Worm (Caenorhabditis elegans) whole organism, L4 larva: ENCODE measurements around the gene Y38C1BA.4.

Experiments used
- F49E8.2 ChIP-seq: sonication (generic microtip); optimal IDR thresholded peaks from 2 replicates; lab custom pipeline; 2016; ENCODE audit warnings: missing compliant biosample characterization, mild to moderate bottlenecking, missing genetic modification characterization, borderline replicate concordance
- Y48G9A.11 ChIP-seq: fragments of 200-800 bp; sonication (Bioruptor generic); IDR thresholded peaks from 2 replicates; pipeline ENCODE4 v1.3.6; 2022; ENCODE audit warnings: missing genetic modification reagents, missing genetic modification characterization, missing compliant biosample characterization
- Y5F2A.4 ChIP-seq: fragments of 200-800 bp; sonication (Bioruptor generic); optimal IDR thresholded peaks from 2 replicates; lab custom pipeline; 2018; ENCODE audit warnings: mild to moderate bottlenecking, missing genetic modification characterization, missing compliant biosample characterization
- Y75B8A.6 ChIP-seq: fragments of 200-800 bp; sonication (Bioruptor generic); IDR thresholded peaks from 2 replicates; pipeline ENCODE4 v1.3.6; 2022; ENCODE audit warnings: missing genetic modification reagents, missing genetic modification characterization, missing compliant biosample characterization
- aha-1 ChIP-seq: fragments of 150-350 bp; peaks from one replicate; lab custom pipeline; 2014; ENCODE audit warnings: missing biosample characterization, missing genetic modification characterization
- ama-1 ChIP-seq: fragments of 150-350 bp; optimal IDR thresholded peaks from 2 replicates; lab custom pipeline; 2014; ENCODE audit warnings: inconsistent platforms, mixed read lengths
- arid-1 ChIP-seq: fragments of 200-800 bp; sonication (Bioruptor generic); conservative IDR thresholded peaks from 2 replicates; pipeline ENCODE4 v1.3.6; 2022; ENCODE audit warnings: missing genetic modification reagents, missing genetic modification characterization, missing compliant biosample characterization
- ceh-82 ChIP-seq: sonication (generic microtip); optimal IDR thresholded peaks from 2 replicates; lab custom pipeline; 2017; ENCODE audit warnings: missing biosample characterization, missing genetic modification characterization
- ces-1 ChIP-seq: fragments of 150-350 bp; sonication (generic microtip); optimal IDR thresholded peaks from 4 replicates; lab custom pipeline; 2014; ENCODE audit warnings: missing biosample characterization, missing genetic modification reagents, missing genetic modification characterization
- ctbp-1 ChIP-seq: fragments of 200-800 bp; sonication (Bioruptor generic); IDR thresholded peaks from 2 replicates; pipeline ENCODE4 v1.3.6; 2022; ENCODE audit warnings: missing genetic modification reagents, missing genetic modification characterization, missing compliant biosample characterization
- dve-1 ChIP-seq: sonication (generic microtip); optimal IDR thresholded peaks from 2 replicates; lab custom pipeline; 2017; ENCODE audit warnings: antibody characterized with exemption, mild to moderate bottlenecking, missing genetic modification characterization, missing compliant biosample characterization; ENCODE audit not compliant: insufficient read depth
- egl-43 ChIP-seq: fragments of 200-800 bp; sonication (Bioruptor generic); IDR thresholded peaks from 2 replicates; pipeline ENCODE4 v1.3.6; 2022; ENCODE audit warnings: missing genetic modification reagents, missing genetic modification characterization, missing compliant biosample characterization
- fkh-10 ChIP-seq: fragments of 150-350 bp; optimal IDR thresholded peaks from 2 replicates; lab custom pipeline; 2014; ENCODE audit warnings: missing biosample characterization, missing genetic modification reagents, missing genetic modification characterization
- gei-8 ChIP-seq: fragments of 200-800 bp; sonication (Bioruptor generic); optimal IDR thresholded peaks from 2 replicates; lab custom pipeline; 2018; ENCODE audit warnings: mild to moderate bottlenecking, missing genetic modification characterization, missing compliant biosample characterization
- hif-1 ChIP-seq, 2 experiments: sonication (generic microtip); optimal IDR thresholded peaks; 2 replicates each; lab custom pipeline; 2016 to 2017; ENCODE audit warnings: missing compliant biosample characterization in 2 of 2, missing genetic modification characterization in 2 of 2, missing genetic modification reagents in 2 of 2, missing genotype in 2 of 2, mild to moderate bottlenecking in 1 of 2
- hlh-11 ChIP-seq: fragments of 200-800 bp; sonication (Bioruptor generic); optimal IDR thresholded peaks from 2 replicates; lab custom pipeline; 2018; ENCODE audit warnings: mild to moderate bottlenecking, missing genetic modification characterization, missing compliant biosample characterization
- hlh-30 ChIP-seq: sonication (generic microtip); optimal IDR thresholded peaks from 2 replicates; lab custom pipeline; 2017; ENCODE audit warnings: antibody characterized with exemption, mild to moderate bottlenecking, missing genetic modification characterization, missing compliant biosample characterization; ENCODE audit not compliant: insufficient read depth
- hmg-1.1 ChIP-seq: fragments of 200-800 bp; sonication (Bioruptor generic); IDR thresholded peaks from 2 replicates; pipeline ENCODE4 v1.3.6; 2022; ENCODE audit warnings: missing genetic modification reagents, missing genetic modification characterization, missing compliant biosample characterization
- lin-38 ChIP-seq: fragments of 200-800 bp; sonication (Bioruptor generic); IDR thresholded peaks from 2 replicates; pipeline ENCODE4 v1.3.6; 2022; ENCODE audit warnings: missing genetic modification reagents, missing genetic modification characterization, missing compliant biosample characterization
- lsy-2 ChIP-seq, 2 experiments: fragments of 150-350 bp in 1 of 2; sonication (generic microtip) in 1 of 2; optimal IDR thresholded peaks; 2 replicates each; lab custom pipeline; 2014 to 2017; ENCODE audit warnings: missing biosample characterization in 2 of 2, missing genetic modification characterization in 2 of 2
- mdl-1 ChIP-seq, 2 experiments: fragments of 150-350 bp in 1 of 2; sonication (generic microtip) in 1 of 2; optimal IDR thresholded peaks; 2 replicates each; lab custom pipeline; 2014 to 2017; ENCODE audit warnings: missing biosample characterization in 2 of 2, missing genetic modification characterization in 2 of 2
- mdt-29 ChIP-seq: fragments of 200-800 bp; sonication (Bioruptor generic); IDR thresholded peaks from 2 replicates; pipeline ENCODE4 v1.3.6; 2022; ENCODE audit warnings: missing genetic modification reagents, missing genetic modification characterization, missing compliant biosample characterization
- mep-1 ChIP-seq: fragments of 150-350 bp; sonication (generic microtip); optimal IDR thresholded peaks from 3 replicates; lab custom pipeline; 2014; ENCODE audit warnings: missing biosample characterization, missing genetic modification characterization
- mes-2 ChIP-seq: sonication (generic microtip); optimal IDR thresholded peaks from 2 replicates; lab custom pipeline; 2016; ENCODE audit warnings: missing genotype, mild to moderate bottlenecking, missing genetic modification characterization, missing compliant biosample characterization; ENCODE audit not compliant: poor library complexity, severe bottlenecking
- mxl-3 ChIP-seq: fragments of 200-800 bp; sonication (Bioruptor generic); optimal IDR thresholded peaks from 2 replicates; lab custom pipeline; 2018; ENCODE audit warnings: mild to moderate bottlenecking, missing genetic modification characterization, missing compliant biosample characterization
- nhr-11 ChIP-seq: fragments of 150-350 bp; optimal IDR thresholded peaks from 2 replicates; lab custom pipeline; 2014; ENCODE audit warnings: missing biosample characterization, missing genetic modification characterization
- nhr-76 ChIP-seq: fragments of 150-350 bp; optimal IDR thresholded peaks from 2 replicates; lab custom pipeline; 2014; ENCODE audit warnings: missing biosample characterization, missing genetic modification characterization
- rbr-2 ChIP-seq: sonication (generic microtip); optimal IDR thresholded peaks from 2 replicates; lab custom pipeline; 2016; ENCODE audit warnings: missing genotype, missing genetic modification characterization, missing compliant biosample characterization
- saeg-2 ChIP-seq: fragments of 200-800 bp; sonication (Bioruptor generic); IDR thresholded peaks from 2 replicates; pipeline ENCODE4 v1.3.6; 2022; ENCODE audit warnings: missing genetic modification reagents, missing genetic modification characterization, missing compliant biosample characterization
- set-16 ChIP-seq: fragments of 200-800 bp; sonication (Bioruptor generic); IDR thresholded peaks from 2 replicates; pipeline ENCODE4 v1.3.6; 2022; ENCODE audit warnings: missing genetic modification reagents, missing genetic modification characterization, missing compliant biosample characterization
- skn-1 ChIP-seq: fragments of 150-350 bp; optimal IDR thresholded peaks from 2 replicates; lab custom pipeline; 2014; ENCODE audit warnings: missing biosample characterization, missing genetic modification characterization
- snpc-1.2 ChIP-seq: fragments of 200-800 bp; sonication (Bioruptor generic); IDR thresholded peaks from 2 replicates; pipeline ENCODE4 v1.3.6; 2022; ENCODE audit warnings: missing genetic modification reagents, missing genetic modification characterization, missing compliant biosample characterization
- spr-1 ChIP-seq: sonication (generic microtip); optimal IDR thresholded peaks from 2 replicates; lab custom pipeline; 2016; ENCODE audit warnings: mild to moderate bottlenecking, missing genetic modification characterization, missing compliant biosample characterization
- tag-97 ChIP-seq: fragments of 200-800 bp; sonication (Bioruptor generic); IDR thresholded peaks from 2 replicates; pipeline ENCODE4 v1.3.6; 2022; ENCODE audit warnings: missing genetic modification characterization, missing compliant biosample characterization
- unc-62 ChIP-seq, 3 experiments: fragments of 150-350 bp in 1 of 3; sonication (generic microtip); optimal IDR thresholded peaks in 2 of 3; peaks in 1 of 3; 1 replicate in 1 of 3; 2 replicates in 2 of 3; lab custom pipeline; 2014 to 2017; ENCODE audit warnings: missing biosample characterization in 3 of 3, missing genetic modification characterization in 3 of 3, missing genetic modification reagents in 3 of 3, missing genotype in 1 of 3
- zfp-3 ChIP-seq: fragments of 200-800 bp; sonication (Bioruptor generic); conservative IDR thresholded peaks from 2 replicates; pipeline ENCODE4 v1.3.6; 2022; ENCODE audit warnings: missing genetic modification reagents, missing genetic modification characterization, missing compliant biosample characterization
- zip-2 ChIP-seq: fragments of 150-350 bp; optimal IDR thresholded peaks from 2 replicates; lab custom pipeline; 2014; ENCODE audit warnings: missing biosample characterization, missing genetic modification characterization

Gene Y38C1BA.4

ce11 chrIV:1814764-1815518 lies 6.7 kb upstream of the Y38C1BA.4 start, which contains the start of gene snn-1:
TSS of gene snn-1 (minus strand) at chrIV:1815118.
- peak in 1 of 2 experiments; percentile 77 for TF ChIP-seq unc-62 (GFP tag; optimal IDR thresholded peaks at IDR 0.05 in 1 of 2; lab: Kevin White, UChicago)
- no peak for TF ChIP-seq unc-62 (tag; optimal IDR thresholded peaks at IDR 0.05; lab: Kevin White, UChicago)
- TF ChIP-seq aha-1 (tag; lab: Kevin White, UChicago): peak; percentile 94
- TF ChIP-seq lsy-2 (tag; optimal IDR thresholded peaks at IDR 0.05; lab: Kevin White, UChicago): peak in 1 of 2 experiments; percentile 27
- TF ChIP-seq spr-1 (tag; lab: Kevin White, UChicago): no peak
- TF ChIP-seq dve-1 (tag; lab: Kevin White, UChicago): no peak
- no peak for TF ChIP-seq set-16 (GFP tag; lab: Robert Waterston, UW)
- no peak for TF ChIP-seq skn-1 (tag; lab: Kevin White, UChicago)

ce11 chrIV:1816238-1816637 lies 5.4 kb upstream of the Y38C1BA.4 start:
- TF ChIP-seq mes-2 (tag; lab: Kevin White, UChicago) (peak; percentile 34), tag-97 (no peak), mdl-1 (tag; optimal IDR thresholded peaks at IDR 0.05; lab: Kevin White, UChicago) (no peak), zip-2 (tag; lab: Kevin White, UChicago) (no peak), lsy-2 (tag; optimal IDR thresholded peaks at IDR 0.05; lab: Kevin White, UChicago) (peak in 1 of 2 experiments; percentile 9)

- TF ChIP-seq aha-1 (tag; lab: Kevin White, UChicago) (peak; percentile 38), mdt-29 (GFP tag; lab: Robert Waterston, UW) (no peak), ceh-82 (tag; lab: Kevin White, UChicago) (no peak), lin-38 (GFP tag; lab: Robert Waterston, UW) (0 out of 2 replicates have a peak, but pooled peaks have one; percentile 5), snpc-1.2 (GFP tag; lab: Robert Waterston, UW) (0 out of 2 replicates have a peak, but pooled peaks have one; percentile 22), set-16 (GFP tag; lab: Robert Waterston, UW) (peak; percentile 95), arid-1 (GFP tag; lab: Robert Waterston, UW) (no peak), skn-1 (tag; lab: Kevin White, UChicago) (no peak), F49E8.2 (no peak), gei-8 (GFP tag; lab: Kevin White, UChicago) (no peak)
Measured at ce11 chrIV:1818467-1819076, 3.1 kb upstream of the Y38C1BA.4 start.

ce11 chrIV:1820153-1820552 lies 1.5 kb upstream of the Y38C1BA.4 start, which contains the start of gene col-109:
TSS of gene col-109 (minus strand) at chrIV:1820253.
- peak; percentile 47 for TF ChIP-seq mxl-3 (GFP tag; lab: Kevin White, UChicago)
- no peak for TF ChIP-seq Y5F2A.4 (GFP tag; lab: Kevin White, UChicago)
- TF ChIP-seq hlh-11 (tag; lab: Kevin White, UChicago): peak; percentile 1
- TF ChIP-seq ama-1 (lab: Kevin White, UChicago): no peak

ce11 chrIV:1824065-1824531 lies 2.4 kb downstream of the Y38C1BA.4 start, which contains the start of gene cmk-1:
TSS of gene cmk-1 (plus strand) at chrIV:1824481.
- TF ChIP-seq zfp-3 (no peak), hmg-1.1 (GFP tag; lab: Robert Waterston, UW) (peak; percentile 69), set-16 (GFP tag; lab: Robert Waterston, UW) (peak; percentile 87), Y75B8A.6 (GFP tag; lab: Robert Waterston, UW) (0 out of 2 replicates have a peak, but pooled peaks have one; percentile 30), ctbp-1 (peak; percentile 86), hlh-30 (tag; lab: Kevin White, UChicago) (peak; percentile 69), nhr-76 (tag; lab: Kevin White, UChicago) (no peak), saeg-2 (GFP tag; lab: Robert Waterston, UW) (no peak), rbr-2 (tag; lab: Kevin White, UChicago) (peak; percentile 70), Y5F2A.4 (GFP tag; lab: Kevin White, UChicago) (no peak), fkh-10 (GFP tag; lab: Kevin White, UChicago) (peak; percentile 76), aha-1 (tag; lab: Kevin White, UChicago) (peak; percentile 39), Y48G9A.11 (GFP tag; lab: Robert Waterston, UW) (no peak), mep-1 (tag; lab: Kevin White, UChicago) (peak; percentile 74), mdl-1 (tag; optimal IDR thresholded peaks at IDR 0.05; lab: Kevin White, UChicago) (peak in 1 of 2 experiments; percentile 53), hif-1 (tag; optimal IDR thresholded peaks at IDR 0.05; lab: Kevin White, UChicago) (peak in 1 of 2 experiments; percentile 45), hlh-11 (tag; lab: Kevin White, UChicago) (peak; percentile 43), mes-2 (tag; lab: Kevin White, UChicago) (peak; percentile 11), ces-1 (GFP tag; lab: Kevin White, UChicago) (peak; percentile 17), nhr-11 (tag; lab: Kevin White, UChicago) (peak; percentile 48), skn-1 (tag; lab: Kevin White, UChicago) (no peak), lsy-2 (tag; optimal IDR thresholded peaks at IDR 0.05; lab: Kevin White, UChicago) (peak in 1 of 2 experiments; percentile 44), egl-43 (GFP tag; lab: Robert Waterston, UW) (peak; percentile 54)
